Fruit fly (Drosophila melanogaster) whole organism, prepupa: ENCODE results near the gene Tep4.

Source experiments
- Blimp-1 ChIP-seq: fragments of 200-800 bp; sonication (Bioruptor generic); optimal IDR thresholded peaks from 3 replicates; lab custom pipeline; 2017; ENCODE audit warnings: missing biosample characterization, missing genetic modification characterization, mild to moderate bottlenecking, moderate library complexity, missing genetic modification reagents
- CG10631 ChIP-seq: fragments of 200-800 bp; sonication (Bioruptor generic); optimal IDR thresholded peaks from 2 replicates; lab custom pipeline; 2016; ENCODE audit warnings: missing biosample characterization, missing genetic modification characterization
- CG11762 ChIP-seq: fragments of 200-800 bp; sonication (Bioruptor generic); optimal IDR thresholded peaks from 3 replicates; lab custom pipeline; 2016; ENCODE audit warnings: missing biosample characterization, missing genetic modification characterization; ENCODE audit not compliant: insufficient read depth
- CG16779 ChIP-seq: fragments of 200-800 bp; sonication (Bioruptor generic); optimal IDR thresholded peaks from 3 replicates; lab custom pipeline; 2017; ENCODE audit warnings: missing biosample characterization, mild to moderate bottlenecking, missing genetic modification characterization
- CG6792 ChIP-seq: fragments of 200-800 bp; sonication (Bioruptor generic); optimal IDR thresholded peaks from 3 replicates; lab custom pipeline; 2016; ENCODE audit warnings: missing biosample characterization, missing genetic modification characterization
- CG6808 ChIP-seq: fragments of 200-800 bp; sonication (Bioruptor generic); optimal IDR thresholded peaks from 3 replicates; lab custom pipeline; 2017; ENCODE audit warnings: missing biosample characterization, missing genetic modification characterization, mild to moderate bottlenecking, moderate library complexity, missing genetic modification reagents
- Lpt ChIP-seq: fragments of 200-800 bp; sonication (Bioruptor generic); optimal IDR thresholded peaks from 3 replicates; lab custom pipeline; 2016; ENCODE audit warnings: missing biosample characterization, missing genetic modification characterization
- Met ChIP-seq: fragments of 200-800 bp; sonication (Bioruptor generic); optimal IDR thresholded peaks from 3 replicates; lab custom pipeline; 2016; ENCODE audit warnings: missing biosample characterization, missing genetic modification characterization
- esn ChIP-seq: fragments of 200-800 bp; sonication (Bioruptor generic); optimal IDR thresholded peaks from 2 replicates; lab custom pipeline; 2016; ENCODE audit warnings: missing biosample characterization, mild to moderate bottlenecking, missing genetic modification characterization, moderate library complexity

dm6 chr2L:19526844-19527243 is 21.5 kb upstream of the Tep4 start:
- TF ChIP-seq CG6808 = no peak
- no peak for TF ChIP-seq Lpt
- no peak for TF ChIP-seq Blimp-1 (GFP tag; lab: Kevin White, UChicago)
- TF ChIP-seq Met (GFP tag; lab: Kevin White, UChicago) = no peak
- no peak for TF ChIP-seq CG6792
- TF ChIP-seq CG10631 (GFP tag; lab: Kevin White, UChicago) = no peak
- TF ChIP-seq CG16779 = no peak
- TF ChIP-seq CG11762 (GFP tag; lab: Kevin White, UChicago) = no peak
- TF ChIP-seq esn = no peak
